Fruit fly (Drosophila melanogaster) S2 (cell line): Measurements from ENCODE around the gene CG5114.

Source experiments
- CG8478 ChIP-seq: fragments of >200 bp; optimal IDR thresholded peaks from 2 replicates; lab custom pipeline; 2018
- CTCF ChIP-seq, 2 experiments: fragments of >200 bp; optimal IDR thresholded peaks; 2 replicates each; lab custom pipeline; 2018

CG5114 gene

DNA sequence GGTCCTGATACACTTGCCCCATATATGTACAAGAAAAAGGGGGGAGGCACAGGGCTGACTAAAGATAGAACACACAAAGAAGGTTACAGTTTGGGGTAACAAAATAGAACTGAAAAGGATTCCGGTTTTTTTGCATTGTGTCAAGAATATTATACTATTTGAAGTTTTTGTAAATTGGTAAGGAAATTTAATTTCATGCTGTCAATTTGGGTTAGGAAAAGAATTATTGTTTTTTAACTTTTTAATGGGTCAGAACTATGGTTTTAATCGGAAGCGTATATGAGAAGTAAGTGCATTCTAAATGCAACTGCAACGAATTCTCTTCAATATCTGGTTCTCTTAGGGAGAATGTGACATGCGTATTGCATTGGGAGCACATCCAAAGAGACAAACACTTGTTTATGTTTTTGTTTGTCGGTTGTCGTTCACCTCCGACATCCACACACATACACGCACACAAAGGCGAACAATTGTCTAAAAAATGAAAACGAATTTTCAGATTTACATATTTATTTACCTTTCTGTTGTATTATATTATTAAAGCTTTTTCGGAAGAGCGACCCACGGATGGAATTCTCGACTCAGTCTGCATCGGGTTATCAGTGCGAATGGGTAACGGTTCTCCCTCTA is 2.0 kb downstream of the CG5114 start, which contains the start of gene mnd:
TSS of gene mnd (plus strand) at position 580 of the 630 bp plus-strand sequence.
- TF ChIP-seq CTCF (optimal IDR thresholded peaks at IDR 0.05; lab: Kevin White, UChicago) (no peak), CG8478 (lab: Kevin White, UChicago) (no peak)

DNA sequence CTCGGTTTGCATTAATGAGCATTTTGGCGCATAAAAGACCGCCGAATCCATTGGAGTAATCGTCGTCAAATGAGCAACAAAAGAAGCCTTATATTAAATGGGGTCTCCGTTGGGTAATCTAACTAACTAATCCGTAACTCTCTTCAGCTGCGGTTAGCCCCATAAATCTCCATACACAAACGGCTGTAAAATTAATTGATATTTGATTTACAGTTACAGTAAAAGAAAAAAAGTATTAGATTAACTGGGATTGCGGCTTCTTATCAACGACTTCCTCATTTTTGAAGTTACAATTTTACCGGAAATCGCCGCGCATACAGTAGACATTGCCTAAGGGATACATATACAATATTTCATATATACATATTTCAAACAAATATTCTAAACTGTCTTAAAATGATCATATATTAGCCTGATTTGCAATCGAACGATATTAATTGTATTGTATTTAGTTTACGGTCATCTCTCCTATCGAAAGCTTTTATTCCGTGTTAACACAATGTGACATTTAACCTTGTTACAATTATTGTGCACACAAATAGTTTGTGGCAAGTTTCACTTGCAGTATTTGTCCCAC is 3.8 kb downstream of the CG5114 start:
- TF ChIP-seq CTCF (optimal IDR thresholded peaks at IDR 0.05; lab: Kevin White, UChicago) (no peak), CG8478 (lab: Kevin White, UChicago) (no peak)

DNA sequence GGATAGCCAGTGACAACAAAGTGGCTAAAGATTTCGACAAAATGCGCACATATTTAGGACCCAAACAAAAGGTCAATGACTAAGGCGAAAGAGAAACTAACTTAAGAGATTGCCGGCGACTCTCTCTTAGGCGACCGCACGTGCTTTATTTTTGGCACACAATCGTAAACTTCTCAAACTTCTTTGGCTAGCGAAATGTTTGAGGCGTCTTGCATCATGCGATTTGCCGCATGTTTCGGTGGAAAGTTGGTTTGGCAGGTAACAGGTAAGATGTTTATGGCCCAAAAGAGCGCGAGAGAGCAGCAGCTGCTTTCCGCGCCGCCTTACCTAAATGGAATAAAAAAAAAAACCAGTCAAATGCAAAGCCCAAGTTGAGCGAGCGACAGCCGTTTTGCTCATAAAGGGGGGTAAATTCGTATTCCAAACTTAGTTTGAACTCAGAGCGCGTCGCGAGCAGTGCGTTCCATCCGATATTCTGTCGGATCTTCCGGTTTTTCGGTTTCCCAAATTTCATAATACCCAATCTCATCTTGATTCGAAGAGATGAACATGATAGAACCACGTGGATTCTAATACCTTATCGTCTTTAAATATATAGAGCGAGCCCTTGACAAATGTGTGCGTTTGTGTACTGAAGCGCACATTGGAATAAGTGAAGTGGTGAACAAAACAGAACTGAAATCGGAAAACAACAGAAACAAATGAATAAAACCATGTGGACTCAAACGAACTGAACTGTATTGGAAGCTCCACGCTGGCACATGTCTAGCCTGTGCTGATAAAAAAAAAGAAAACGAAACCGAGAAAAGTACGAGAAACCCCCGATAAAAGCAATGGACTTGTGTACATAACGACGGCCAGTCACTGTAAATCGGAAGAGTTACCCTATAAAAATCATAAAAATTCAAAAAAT is 4.6 kb downstream of the CG5114 start:
- no peak for TF ChIP-seq CTCF (optimal IDR thresholded peaks at IDR 0.05; lab: Kevin White, UChicago)
- TF ChIP-seq CG8478 (lab: Kevin White, UChicago) = no peak

DNA sequence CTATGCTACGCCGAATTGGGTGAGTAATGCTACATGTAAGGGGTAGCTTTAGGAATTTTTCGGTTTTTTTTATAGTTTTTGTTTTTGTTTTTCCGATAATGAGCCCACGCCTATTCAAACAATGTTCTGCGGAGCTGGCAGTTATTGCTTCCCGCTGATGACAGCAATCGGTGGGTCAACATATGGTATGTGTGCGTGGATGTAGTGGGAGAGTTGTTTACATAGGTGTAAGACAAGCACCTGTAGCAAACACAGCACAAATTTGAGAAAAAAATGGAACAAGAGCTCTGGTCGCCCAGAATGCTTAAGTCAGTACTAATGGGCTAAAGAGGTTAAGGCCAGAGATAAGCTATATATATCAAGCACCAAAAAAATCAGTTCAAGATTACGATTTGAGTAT is 5.6 kb downstream of the CG5114 start:
- no peak for TF ChIP-seq CG8478 (lab: Kevin White, UChicago)
- TF ChIP-seq CTCF (optimal IDR thresholded peaks at IDR 0.05; lab: Kevin White, UChicago) = no peak

DNA sequence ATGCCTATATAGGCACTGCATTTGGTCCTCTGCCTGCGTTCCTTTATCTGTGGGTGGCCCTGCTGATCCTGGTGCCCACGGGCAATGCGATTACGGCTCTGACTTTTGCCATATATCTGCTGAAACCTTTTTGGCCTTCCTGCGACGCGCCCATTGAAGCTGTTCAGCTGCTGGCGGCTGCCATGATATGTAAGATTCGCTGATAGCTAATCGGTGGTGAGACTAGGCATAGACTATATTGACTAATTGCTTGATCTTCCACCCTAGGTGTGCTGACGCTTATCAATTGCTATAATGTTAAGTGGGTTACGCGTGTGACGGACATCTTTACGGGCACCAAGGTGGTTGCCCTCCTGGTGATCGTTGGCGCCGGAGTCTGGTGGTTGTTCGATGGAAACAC is 7.2 kb downstream of the CG5114 start:
- no peak for TF ChIP-seq CG8478 (lab: Kevin White, UChicago)

DNA sequence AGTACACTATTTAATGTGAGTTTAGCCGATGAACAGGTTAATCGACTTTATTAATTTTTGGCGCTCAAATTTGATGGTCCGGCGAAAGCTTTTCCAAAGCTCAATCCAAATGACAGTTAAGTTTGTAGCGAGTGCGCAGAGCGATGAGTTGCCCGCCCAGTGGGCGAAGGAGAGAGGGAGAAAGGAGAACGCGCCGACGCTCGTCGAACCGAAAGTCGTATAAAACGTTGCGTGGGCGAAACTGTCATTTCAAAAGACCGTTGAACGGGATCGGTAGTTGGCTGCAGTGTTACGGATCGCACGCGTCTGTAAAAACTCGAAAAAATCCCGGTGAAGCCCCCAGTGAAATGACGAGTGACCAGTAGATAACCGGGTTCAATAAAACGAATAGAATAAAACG is 9.4 kb downstream of the CG5114 start, which contains the start of gene Zip71B:
TSS of gene Zip71B (plus strand) at position 265 of the 400 bp plus-strand sequence.
- TF ChIP-seq CTCF (optimal IDR thresholded peaks at IDR 0.05; lab: Kevin White, UChicago) (no peak), CG8478 (lab: Kevin White, UChicago) (no peak)

DNA sequence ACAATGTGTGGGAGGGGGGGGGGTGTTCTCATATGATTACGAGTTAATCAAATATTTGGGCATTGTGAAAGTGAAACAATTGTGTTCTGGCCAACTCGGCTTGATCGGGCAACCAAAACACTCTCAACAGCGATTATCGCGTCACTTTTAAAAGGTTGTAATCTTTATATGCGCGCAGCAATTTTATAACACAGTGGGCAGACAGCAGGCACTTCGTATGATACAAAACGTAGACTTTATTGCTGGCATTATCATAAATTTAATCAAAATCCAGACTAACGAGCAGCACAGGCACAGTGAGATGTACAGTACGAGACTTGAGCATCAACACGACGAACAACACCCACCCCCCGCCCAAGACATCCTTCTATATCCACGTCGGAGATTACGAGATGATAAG is 10.2 kb downstream of the CG5114 start:
- TF ChIP-seq CG8478 (lab: Kevin White, UChicago) = no peak

DNA sequence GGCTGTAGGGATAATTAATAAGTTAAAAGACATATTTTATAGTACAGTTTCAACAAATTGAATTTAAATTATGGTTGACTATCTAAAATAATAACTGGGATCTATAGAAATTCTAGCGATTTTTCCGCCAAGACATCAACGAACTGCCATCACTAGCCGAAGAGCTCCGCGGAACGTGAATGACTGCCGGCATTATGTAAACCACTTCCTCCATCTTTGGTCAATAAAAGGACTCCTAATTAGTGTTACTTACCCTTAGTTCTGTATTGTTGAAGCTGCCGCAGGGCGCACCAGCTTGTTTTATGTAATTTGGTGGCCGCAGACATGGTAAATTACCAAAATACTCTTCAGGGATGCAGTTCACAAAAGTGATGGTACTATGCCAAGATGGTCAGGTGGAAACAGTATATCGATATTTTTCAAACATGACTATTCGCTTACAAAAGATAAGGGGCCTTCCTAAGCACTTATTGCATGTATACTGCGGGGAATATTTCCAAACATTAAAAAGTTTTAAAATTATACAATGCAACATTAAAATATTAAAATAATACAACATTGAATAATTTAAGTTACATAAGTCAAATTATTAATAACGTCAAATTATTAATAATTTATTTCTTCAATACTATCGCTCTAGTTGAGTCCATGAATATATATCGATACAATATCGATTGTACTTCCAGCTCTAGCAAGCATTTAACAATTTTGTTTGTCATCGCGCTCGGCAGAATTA is 16.8 kb downstream of the CG5114 start, which contains the start of the genes mRpL39 and Prosbeta2:
TSS of gene mRpL39 (minus strand) at position 383 of the 736 bp plus-strand sequence.
TSS of gene Prosbeta2 (plus strand) at position 668 of the 736 bp plus-strand sequence.
- no peak for TF ChIP-seq CG8478 (lab: Kevin White, UChicago)
- no peak for TF ChIP-seq CTCF (optimal IDR thresholded peaks at IDR 0.05; lab: Kevin White, UChicago)

DNA sequence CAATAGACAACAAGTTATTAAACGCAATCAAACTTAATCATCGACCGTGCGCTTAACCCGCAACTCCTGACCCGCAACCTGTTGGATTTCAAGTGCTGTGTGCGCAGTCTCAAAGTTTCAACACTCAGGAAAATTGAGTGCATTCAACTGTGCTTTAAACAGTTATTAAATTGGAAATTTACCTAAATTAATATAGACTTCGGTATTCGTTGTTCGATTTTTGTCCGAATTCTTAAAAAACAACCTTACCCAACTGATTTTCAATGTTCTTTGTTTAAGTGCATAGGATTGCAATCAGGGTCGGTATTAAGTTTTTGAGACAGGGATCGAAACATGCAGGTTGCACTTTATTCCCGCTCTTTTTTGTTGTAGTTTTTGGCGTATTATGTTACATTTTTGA is 22.4 kb downstream of the CG5114 start:
- TF ChIP-seq CTCF (optimal IDR thresholded peaks at IDR 0.05; lab: Kevin White, UChicago) (no peak), CG8478 (lab: Kevin White, UChicago) (no peak)

DNA sequence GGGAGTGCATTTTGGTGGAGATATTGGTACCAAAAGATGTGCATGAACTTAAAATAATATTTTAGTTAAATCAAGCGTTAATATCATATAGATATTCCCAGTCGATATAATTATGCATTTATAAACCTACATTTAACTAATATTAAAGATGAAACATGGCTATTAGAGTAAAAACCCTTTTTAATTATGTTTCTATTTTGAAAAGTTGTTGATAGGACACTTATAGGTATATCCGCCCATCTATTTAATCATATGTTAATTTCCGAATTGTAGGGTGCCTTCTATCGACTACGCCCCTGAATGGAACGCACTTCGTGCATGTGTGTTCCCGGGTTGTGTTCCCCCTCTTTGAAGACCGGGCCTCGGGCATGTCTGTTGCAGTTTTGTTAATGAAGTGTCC is 23.1 kb downstream of the CG5114 start:
- TF ChIP-seq CTCF (optimal IDR thresholded peaks at IDR 0.05; lab: Kevin White, UChicago) (no peak), CG8478 (lab: Kevin White, UChicago) (no peak)

DNA sequence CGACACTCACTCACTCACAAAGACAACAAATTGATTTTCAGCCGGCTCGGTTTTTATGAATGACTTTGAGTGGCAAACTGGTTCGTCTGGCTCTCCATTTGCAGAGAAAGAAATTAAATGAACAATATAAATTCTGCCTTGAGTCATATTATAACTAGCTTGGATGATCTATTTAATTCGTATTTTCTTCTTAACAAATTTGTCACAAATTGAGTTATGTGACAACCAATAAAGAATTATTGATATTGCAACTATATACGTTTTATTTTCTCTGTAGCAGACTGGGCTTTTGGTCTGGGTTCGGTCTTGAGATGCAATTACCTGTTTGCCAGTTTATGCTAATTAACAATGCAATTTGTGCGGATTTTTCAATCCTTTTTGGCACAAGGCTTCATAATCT is 24.2 kb downstream of the CG5114 start:
- TF ChIP-seq CG8478 (lab: Kevin White, UChicago) = no peak
- TF ChIP-seq CTCF (optimal IDR thresholded peaks at IDR 0.05; lab: Kevin White, UChicago) = no peak

DNA sequence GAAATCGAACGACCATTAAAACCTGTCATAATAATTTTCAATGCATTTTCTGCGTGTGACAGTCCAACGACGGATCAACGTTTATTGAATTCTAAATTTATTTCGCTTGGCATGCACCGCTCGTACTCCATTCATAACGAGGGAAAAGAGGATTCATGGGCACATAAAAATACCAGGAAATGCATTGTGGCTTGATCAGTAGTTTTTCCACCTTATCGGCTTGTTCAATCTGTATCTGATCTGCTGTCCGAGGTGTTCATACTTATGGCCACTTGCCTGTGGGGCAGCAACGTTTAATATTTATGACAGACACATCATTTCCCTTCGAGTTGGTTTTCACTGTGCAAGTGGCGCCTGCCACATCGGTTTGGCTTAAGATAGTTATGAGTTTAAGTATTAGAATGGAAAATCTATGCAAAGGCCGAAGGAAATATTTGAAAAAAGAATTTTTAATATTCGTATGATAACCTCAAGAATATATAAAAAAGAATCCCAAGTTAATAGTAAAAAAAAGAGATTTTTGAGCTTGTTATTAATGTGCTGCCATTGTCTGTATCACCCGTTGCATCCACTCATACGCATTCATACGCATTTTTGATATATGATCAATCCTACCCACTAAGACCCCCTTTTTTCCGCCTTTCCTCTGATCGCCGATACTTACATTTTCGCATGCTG is 24.8 kb downstream of the CG5114 start:
- TF ChIP-seq CG8478 (lab: Kevin White, UChicago) (no peak), CTCF (optimal IDR thresholded peaks at IDR 0.05; lab: Kevin White, UChicago) (no peak)

DNA sequence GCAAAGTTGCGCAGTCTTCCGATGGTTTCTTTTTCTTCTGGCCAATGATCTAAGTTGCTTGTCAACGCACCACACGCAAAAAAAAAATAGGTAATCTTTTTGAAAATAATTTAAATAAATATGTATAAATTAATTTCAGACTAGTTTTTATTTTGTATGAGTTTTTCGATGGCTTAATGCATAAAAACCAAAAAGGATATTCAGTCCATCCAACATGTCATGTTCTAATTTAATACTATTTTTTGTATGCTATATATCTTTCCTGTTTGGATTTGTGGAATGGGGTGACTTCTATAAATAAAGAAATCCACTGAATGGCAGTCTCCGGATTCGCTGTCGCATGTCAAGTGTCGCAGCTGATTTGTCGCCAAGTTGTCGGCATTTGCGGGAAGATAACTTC is 27.0 kb downstream of the CG5114 start:
- no peak for TF ChIP-seq CG8478 (lab: Kevin White, UChicago)
- TF ChIP-seq CTCF (optimal IDR thresholded peaks at IDR 0.05; lab: Kevin White, UChicago) = no peak

DNA sequence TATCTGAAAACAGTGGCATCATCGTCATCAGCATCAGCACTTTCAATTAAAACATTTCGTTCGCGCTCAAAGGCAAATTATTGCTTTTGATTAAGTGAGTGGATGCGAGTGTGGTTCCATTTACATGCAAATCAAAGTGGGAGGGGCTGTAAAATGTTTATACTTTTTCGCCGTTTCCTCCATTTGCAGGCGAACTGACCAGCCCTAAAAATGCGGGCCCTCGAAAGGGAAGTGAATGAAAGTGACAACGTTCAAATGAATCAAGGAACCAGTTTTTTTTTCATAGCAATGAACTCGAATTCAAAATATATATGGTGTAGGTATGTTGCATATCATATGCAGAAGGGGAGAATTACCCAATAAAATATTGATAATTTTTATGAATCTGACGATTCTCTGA is 28.0 kb downstream of the CG5114 start:
- TF ChIP-seq CG8478 (lab: Kevin White, UChicago) (no peak), CTCF (optimal IDR thresholded peaks at IDR 0.05; lab: Kevin White, UChicago) (no peak)
